Fruit fly (Drosophila melanogaster): ENCODE results near the gene CG12016.

The CG12016 gene

DNA sequence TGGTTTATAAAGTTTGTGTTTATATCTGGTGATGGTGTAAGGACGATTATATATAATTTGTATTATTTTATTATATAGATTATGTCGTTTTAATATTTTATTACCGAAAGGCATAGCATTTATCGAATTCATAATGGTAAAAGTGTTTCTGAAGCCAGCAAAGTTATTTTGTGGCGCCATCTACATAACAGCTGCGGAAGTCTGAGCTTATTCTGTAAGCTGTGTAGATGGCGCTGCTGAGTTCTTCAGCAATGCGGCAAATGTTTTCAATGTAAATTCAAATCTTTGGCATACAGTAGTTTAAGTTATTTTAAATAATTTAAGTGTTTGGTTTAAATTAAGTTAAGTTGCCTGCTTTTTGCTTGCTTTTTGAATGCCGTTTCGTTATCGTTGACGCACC is 30.9 kb upstream of the CG12016 start:
- TF ChIP-seq D1 (tag; optimal IDR thresholded peaks at IDR 0.05) (peak; percentile 37), CG14655 (GFP tag; optimal IDR thresholded peaks at IDR 0.05) (no peak)

DNA sequence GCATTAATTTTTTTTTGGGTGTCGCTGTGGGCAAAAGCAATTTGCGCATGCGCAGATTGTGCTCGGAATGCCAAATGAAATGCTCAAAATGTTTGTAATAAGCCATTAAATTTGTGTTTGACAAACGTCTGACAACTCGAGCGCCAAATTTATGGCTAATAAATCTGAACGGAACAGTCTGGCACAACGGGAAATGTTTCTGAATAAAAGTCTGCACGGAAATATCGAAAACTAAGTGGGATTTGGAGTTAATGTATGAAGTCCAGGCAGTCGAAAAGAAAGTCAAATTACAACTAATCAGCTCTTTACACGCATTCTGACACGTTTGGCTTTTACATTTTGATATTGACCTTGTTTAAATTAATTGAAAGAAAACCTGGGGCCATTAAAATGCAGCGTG is 28.2 kb upstream of the CG12016 start, which contains the start of gene CG12009:
Gene CG12009 (plus strand): TSS at position 301 of the 400 bp plus-strand sequence.
- TF ChIP-seq rn (GFP tag; IDR thresholded peaks at IDR 0.05) (no peak), CG14655 (GFP tag; optimal IDR thresholded peaks at IDR 0.05) (no peak)

DNA sequence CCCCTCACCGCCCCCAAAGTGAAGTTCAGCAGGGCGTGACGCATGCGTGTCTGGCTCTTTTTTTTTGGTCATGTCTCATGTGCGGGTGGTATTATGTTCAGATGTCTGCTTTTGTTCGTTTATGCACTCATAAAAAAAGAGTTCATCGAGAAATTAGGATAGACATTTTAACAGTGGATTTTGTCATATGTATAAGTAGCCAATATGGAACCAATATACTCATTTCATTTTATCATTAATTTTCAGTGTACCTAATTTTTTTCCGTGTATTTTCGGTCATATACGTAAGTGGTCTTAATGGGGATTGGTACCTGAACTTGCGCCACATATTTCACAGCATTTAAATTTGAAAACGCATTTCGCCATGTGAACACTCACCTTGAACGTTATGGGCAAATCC is 19.0 kb upstream of the CG12016 start:
- TF ChIP-seq Pif1A (GFP tag; optimal IDR thresholded peaks at IDR 0.05) (peak; percentile 56), CG9948 (tag; optimal IDR thresholded peaks at IDR 0.05) (no peak), EcR (GFP tag; optimal IDR thresholded peaks at IDR 0.05) (no peak), CG8159 (tag; optimal IDR thresholded peaks at IDR 0.05) (peak; percentile 17), CG15710 (tag; optimal IDR thresholded peaks at IDR 0.05) (no peak), CG14655 (GFP tag; optimal IDR thresholded peaks at IDR 0.05) (peak; percentile 24), Ets98B (GFP tag; IDR thresholded peaks at IDR 0.05) (peak; percentile 63), CG4496 (GFP tag; IDR thresholded peaks at IDR 0.05) (peak; percentile 32; the same call in 1 of the 3 replicates), CG32121 (GFP tag; IDR thresholded peaks at IDR 0.05) (0 out of 2 replicates have a peak, but pooled peaks have one; percentile 53), CG8301 (tag; optimal IDR thresholded peaks at IDR 0.05) (peak; percentile 32)

DNA sequence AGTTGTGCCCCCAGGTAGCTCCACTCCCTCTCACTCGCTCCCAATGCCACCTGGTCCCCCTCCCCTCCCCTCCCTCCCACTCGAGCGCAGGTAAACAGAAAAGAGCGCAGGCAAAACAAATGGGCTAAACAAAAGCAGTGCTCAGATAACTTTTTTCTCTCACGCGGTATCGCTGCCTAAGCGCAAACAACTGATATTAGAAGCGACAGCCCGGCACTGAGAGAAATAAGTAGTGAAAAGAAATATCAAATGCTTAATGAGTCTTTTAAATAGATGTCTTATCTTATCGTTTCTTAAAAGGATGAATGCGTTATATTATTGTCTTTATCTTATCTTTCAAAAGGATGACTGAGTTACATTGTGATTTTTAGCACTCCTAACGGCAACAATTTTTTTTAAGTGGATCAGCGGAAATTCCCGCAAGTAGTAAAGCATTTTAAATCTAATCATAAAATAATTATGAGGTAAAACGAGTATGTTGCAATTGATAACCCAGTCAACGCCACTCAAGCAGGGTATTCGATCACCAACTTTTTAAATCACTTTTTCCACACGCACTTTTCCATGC is 18.1 kb upstream of the CG12016 start:
- TF ChIP-seq Ets98B (GFP tag; IDR thresholded peaks at IDR 0.05), result peak; percentile 76
- TF ChIP-seq CG14655 (GFP tag; optimal IDR thresholded peaks at IDR 0.05), result peak; percentile 62
- TF ChIP-seq CG4496 (GFP tag; IDR thresholded peaks at IDR 0.05), result peak; percentile 54; the same call in 2 of the 3 replicates
- TF ChIP-seq gl (tag; optimal IDR thresholded peaks at IDR 0.05), result no peak
- TF ChIP-seq fd96Ca (GFP tag; IDR thresholded peaks at IDR 0.05), result peak; percentile 53; the same call in 1 of the 3 replicates
- TF ChIP-seq CG15710 (tag; optimal IDR thresholded peaks at IDR 0.05), result no peak
- no peak for TF ChIP-seq CG10348 (GFP tag; IDR thresholded peaks at IDR 0.05)
- peak; percentile 13 for TF ChIP-seq CG8159 (tag; optimal IDR thresholded peaks at IDR 0.05)
- TF ChIP-seq CG32121 (GFP tag; IDR thresholded peaks at IDR 0.05), result peak; percentile 72
- TF ChIP-seq CG12605 (GFP tag; IDR thresholded peaks at IDR 0.05), result peak; percentile 55
- TF ChIP-seq CG9948 (tag; optimal IDR thresholded peaks at IDR 0.05), result no peak
- TF ChIP-seq Pif1B (GFP tag; optimal IDR thresholded peaks at IDR 0.05), result peak; percentile 12
- no peak for TF ChIP-seq EcR (GFP tag; optimal IDR thresholded peaks at IDR 0.05)
- TF ChIP-seq Snoo (tag; optimal IDR thresholded peaks at IDR 0.05), result peak; percentile 0
- TF ChIP-seq CG8301 (tag; optimal IDR thresholded peaks at IDR 0.05), result peak; percentile 59
- no peak for TF ChIP-seq D1 (tag; optimal IDR thresholded peaks at IDR 0.05)
- TF ChIP-seq CG13204 (GFP tag; optimal IDR thresholded peaks at IDR 0.05), result no peak
- no peak for TF ChIP-seq CG17806 (tag; optimal IDR thresholded peaks at IDR 0.05)
- TF ChIP-seq rn (GFP tag; IDR thresholded peaks at IDR 0.05), result no peak
- TF ChIP-seq Pif1A (GFP tag; optimal IDR thresholded peaks at IDR 0.05), result peak; percentile 46
- TF ChIP-seq CG34367 (tag; optimal IDR thresholded peaks at IDR 0.05), result no peak

DNA sequence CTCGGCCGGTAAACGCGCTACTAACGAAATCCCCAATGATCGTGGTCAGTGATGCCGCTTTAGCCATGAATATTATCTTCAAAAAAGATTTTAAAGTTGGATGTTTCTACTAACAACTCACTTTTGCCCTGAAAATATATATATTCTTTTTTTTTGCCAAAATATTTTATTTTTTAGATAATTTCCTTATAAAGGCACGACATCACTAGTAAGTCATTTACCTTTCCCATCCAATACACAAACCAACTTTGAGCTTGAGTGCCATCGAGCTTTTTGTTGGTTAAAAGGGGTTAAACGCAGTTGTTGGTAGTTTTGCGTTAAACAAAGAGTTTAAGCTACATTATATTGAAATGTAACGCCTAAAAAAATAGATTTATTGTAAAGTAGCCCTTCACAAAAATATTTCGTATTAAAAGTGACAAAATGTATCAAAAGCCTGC is 16.2 kb upstream of the CG12016 start, which contains the start of gene CG14968:
Gene CG14968 (minus strand): TSS at position 26 of the 440 bp plus-strand sequence.
- TF ChIP-seq CG17806 (tag; optimal IDR thresholded peaks at IDR 0.05) (peak; percentile 94), D1 (tag; optimal IDR thresholded peaks at IDR 0.05) (peak; percentile 90), CG8301 (tag; optimal IDR thresholded peaks at IDR 0.05) (peak; percentile 92), CG32121 (GFP tag; IDR thresholded peaks at IDR 0.05) (peak; percentile 95), CG34367 (tag; optimal IDR thresholded peaks at IDR 0.05) (peak; percentile 87), CG8159 (tag; optimal IDR thresholded peaks at IDR 0.05) (peak; percentile 92), CG14655 (GFP tag; optimal IDR thresholded peaks at IDR 0.05) (peak; percentile 94), Pif1A (GFP tag; optimal IDR thresholded peaks at IDR 0.05) (peak; percentile 95), CG13204 (GFP tag; optimal IDR thresholded peaks at IDR 0.05) (peak; percentile 59), CG10348 (GFP tag; IDR thresholded peaks at IDR 0.05) (peak; percentile 68), Pif1B (GFP tag; optimal IDR thresholded peaks at IDR 0.05) (peak; percentile 96), rn (GFP tag; IDR thresholded peaks at IDR 0.05) (peak; percentile 91), gl (tag; optimal IDR thresholded peaks at IDR 0.05) (peak; percentile 80), Snoo (tag; optimal IDR thresholded peaks at IDR 0.05) (peak; percentile 97), Ets98B (GFP tag; IDR thresholded peaks at IDR 0.05) (peak; percentile 95), CG12605 (GFP tag; IDR thresholded peaks at IDR 0.05) (peak; percentile 97), EcR (GFP tag; optimal IDR thresholded peaks at IDR 0.05) (peak; percentile 98), CG9948 (tag; optimal IDR thresholded peaks at IDR 0.05) (peak; percentile 91), CG15710 (tag; optimal IDR thresholded peaks at IDR 0.05) (peak; percentile 94), fd96Ca (GFP tag; IDR thresholded peaks at IDR 0.05) (peak; percentile 94), CG4496 (GFP tag; IDR thresholded peaks at IDR 0.05) (peak; percentile 98)

DNA sequence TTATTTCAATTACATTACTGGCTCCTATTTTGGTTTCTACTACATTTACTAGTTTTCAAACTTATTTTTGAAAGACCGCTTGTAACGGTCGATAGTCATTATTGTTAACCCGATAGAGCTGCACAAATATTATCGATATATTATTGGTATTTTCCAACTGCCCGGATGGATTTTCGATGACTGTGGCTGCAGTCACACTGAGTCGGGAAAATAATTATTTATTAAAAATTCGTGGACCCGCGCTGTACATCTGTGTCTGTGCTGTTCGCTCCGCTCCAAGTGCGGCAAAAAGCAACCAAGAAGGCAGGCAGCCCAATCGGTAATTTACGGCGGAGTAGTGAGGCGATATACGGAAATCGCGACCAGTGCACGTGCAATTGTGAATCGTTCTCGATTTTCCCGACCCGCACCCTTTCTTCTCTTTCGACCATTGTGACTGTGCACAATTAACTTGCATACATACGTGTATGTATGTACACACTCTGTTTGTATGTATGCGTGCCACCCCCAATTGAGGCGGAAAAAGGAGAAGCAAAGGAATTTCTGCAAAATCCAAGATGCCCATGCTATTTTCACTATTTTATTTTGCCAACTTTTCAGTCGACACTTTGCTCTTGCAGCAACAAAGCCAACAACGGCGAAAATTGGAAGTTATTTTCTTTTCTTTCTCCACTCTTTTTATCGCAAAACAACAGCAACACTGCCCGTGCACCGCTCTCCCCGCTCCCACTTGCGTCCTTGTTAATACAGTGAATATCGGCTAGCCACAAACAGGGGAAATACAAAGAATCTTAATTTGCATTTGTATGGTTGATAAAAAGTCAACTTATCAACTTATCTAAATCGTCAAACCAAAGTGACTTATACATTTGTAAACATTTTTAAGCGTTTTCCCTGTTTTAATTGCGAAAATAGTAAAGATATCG is 15.6 kb upstream of the CG12016 start, which contains the start of gene ZnT63C:
Gene ZnT63C (plus strand): TSS at position 175 of the 926 bp plus-strand sequence.
- TF ChIP-seq CG8301 (tag; optimal IDR thresholded peaks at IDR 0.05) (peak; percentile 53), Pif1B (GFP tag; optimal IDR thresholded peaks at IDR 0.05) (no peak), Ets98B (GFP tag; IDR thresholded peaks at IDR 0.05) (peak; percentile 18; the same call in 1 of the 2 replicates), CG8159 (tag; optimal IDR thresholded peaks at IDR 0.05) (no peak), CG32121 (GFP tag; IDR thresholded peaks at IDR 0.05) (peak; percentile 54; the same call in 1 of the 2 replicates), rn (GFP tag; IDR thresholded peaks at IDR 0.05) (peak; percentile 42; the same call in 1 of the 2 replicates), EcR (GFP tag; optimal IDR thresholded peaks at IDR 0.05) (no peak), CG15710 (tag; optimal IDR thresholded peaks at IDR 0.05) (peak; percentile 25), CG13204 (GFP tag; optimal IDR thresholded peaks at IDR 0.05) (no peak), gl (tag; optimal IDR thresholded peaks at IDR 0.05) (peak; percentile 71), CG9948 (tag; optimal IDR thresholded peaks at IDR 0.05) (peak; percentile 18), CG34367 (tag; optimal IDR thresholded peaks at IDR 0.05) (no peak), CG17806 (tag; optimal IDR thresholded peaks at IDR 0.05) (peak; percentile 38), CG10348 (GFP tag; IDR thresholded peaks at IDR 0.05) (no peak), CG4496 (GFP tag; IDR thresholded peaks at IDR 0.05) (peak; percentile 72), CG12605 (GFP tag; IDR thresholded peaks at IDR 0.05) (peak; percentile 41), fd96Ca (GFP tag; IDR thresholded peaks at IDR 0.05) (0 out of 3 replicates have a peak, but pooled peaks have one; percentile 26), CG14655 (GFP tag; optimal IDR thresholded peaks at IDR 0.05) (peak; percentile 60), D1 (tag; optimal IDR thresholded peaks at IDR 0.05) (no peak), Pif1A (GFP tag; optimal IDR thresholded peaks at IDR 0.05) (peak; percentile 42), Snoo (tag; optimal IDR thresholded peaks at IDR 0.05) (no peak)
